Fruit fly (Drosophila melanogaster) whole organism, embryonic: ENCODE measurements around the gene CG14856.

Experiments
- Adf1 ChIP-seq: fragments of 200-800 bp; sonication (Bioruptor generic); IDR thresholded peaks from 2 replicates; pipeline ENCODE4 v1.3.6; 2022; ENCODE audit warnings: missing biosample characterization, missing genetic modification characterization
- CG15269 ChIP-seq: fragments of 200-800 bp; sonication (Bioruptor generic); optimal IDR thresholded peaks from 2 replicates; lab custom pipeline; 2018; ENCODE audit warnings: missing biosample characterization, mild to moderate bottlenecking, missing genetic modification characterization, moderate library complexity
- CG3726 ChIP-seq: fragments of 200-800 bp; sonication (Bioruptor generic); IDR thresholded peaks from 3 replicates; pipeline ENCODE4, ENCODE4 v1.3.6; 2022; ENCODE audit warnings: missing biosample characterization, missing genetic modification characterization
- CG6272 ChIP-seq: fragments of 200-800 bp; sonication (Bioruptor generic); IDR thresholded peaks from 2 replicates; pipeline ENCODE4 v1.3.6; 2022; ENCODE audit warnings: missing biosample characterization, missing genetic modification characterization
- Dad ChIP-seq: fragments of 200-800 bp; sonication (Bioruptor generic); optimal IDR thresholded peaks from 3 replicates; lab custom pipeline; 2016; ENCODE audit warnings: missing biosample characterization, missing genetic modification characterization
- Elba2 ChIP-seq: fragments of 200-800 bp; sonication (Bioruptor generic); optimal IDR thresholded peaks from 3 replicates; lab custom pipeline; 2016; ENCODE audit warnings: missing biosample characterization, missing genetic modification characterization
- Pdp1 ChIP-seq, 2 experiments: fragments of 200-800 bp; sonication (Bioruptor generic); optimal IDR thresholded peaks; 3 replicates each; lab custom pipeline; 2016; ENCODE audit warnings: missing biosample characterization in 2 of 2, missing genetic modification characterization in 2 of 2, mild to moderate bottlenecking in 1 of 2, moderate library complexity in 1 of 2
- cg ChIP-seq: fragments of 200-800 bp; sonication (Bioruptor generic); optimal IDR thresholded peaks from 3 replicates; lab custom pipeline; 2019; ENCODE audit warnings: missing biosample characterization, mild to moderate bottlenecking, missing genetic modification characterization, moderate library complexity
- dimm ChIP-seq: fragments of 200-800 bp; sonication (Bioruptor generic); IDR thresholded peaks from 2 replicates; pipeline ENCODE4 v1.3.6; 2022; ENCODE audit warnings: missing biosample characterization, missing genetic modification characterization
- fd64A ChIP-seq: fragments of 200-800 bp; sonication (Bioruptor generic); optimal IDR thresholded peaks from 3 replicates; lab custom pipeline; 2018; ENCODE audit warnings: missing biosample characterization, mild to moderate bottlenecking, missing genetic modification characterization
- gcm2 ChIP-seq: fragments of 200-800 bp; sonication (Bioruptor generic); optimal IDR thresholded peaks from 2 replicates; lab custom pipeline; 2016; ENCODE audit warnings: missing biosample characterization, missing genetic modification characterization
- lab ChIP-seq: fragments of 200-800 bp; sonication (Bioruptor generic); optimal IDR thresholded peaks from 3 replicates; lab custom pipeline; 2017; ENCODE audit warnings: missing biosample characterization, missing genetic modification characterization, mild to moderate bottlenecking, moderate library complexity, missing genetic modification reagents
- nom ChIP-seq: fragments of 200-800 bp; sonication (Bioruptor generic); optimal IDR thresholded peaks from 2 replicates; lab custom pipeline; 2017; ENCODE audit warnings: missing biosample characterization, missing genetic modification characterization, mild to moderate bottlenecking, moderate library complexity, missing genetic modification reagents
- p53 ChIP-seq: fragments of 200-800 bp; sonication (Bioruptor generic); optimal IDR thresholded peaks from 2 replicates; lab custom pipeline; 2016; ENCODE audit warnings: missing biosample characterization, missing genetic modification characterization

DNA sequence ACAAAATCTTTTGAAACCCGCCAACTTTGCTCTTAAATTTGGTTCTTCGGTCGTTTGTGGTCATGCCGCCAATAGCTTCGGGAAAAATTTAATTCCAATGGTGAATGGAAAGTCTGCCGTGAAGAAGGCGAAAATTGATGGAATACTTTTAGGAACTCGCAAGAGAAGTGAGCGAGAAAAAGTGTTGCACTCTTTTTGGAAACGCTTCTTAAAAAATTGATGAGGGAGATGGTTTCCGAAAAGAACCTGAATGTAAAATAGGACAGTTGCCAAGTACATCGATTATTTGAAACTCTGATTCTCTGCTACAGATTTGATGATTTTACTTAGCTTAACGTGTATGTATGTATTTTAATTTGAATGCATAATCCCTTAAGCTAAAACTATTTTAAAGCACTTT is 24.2 kb downstream of the CG14856 start:
- TF ChIP-seq dimm (GFP tag; lab: Robert Waterston, UW) (no peak), cg (GFP tag; lab: Kevin White, UChicago) (no peak), nom (GFP tag; lab: Kevin White, UChicago) (no peak), fd64A (GFP tag; lab: Kevin White, UChicago) (no peak), CG3726 (GFP tag; lab: Robert Waterston, UW) (no peak), Dad (GFP tag; lab: Kevin White, UChicago) (no peak), Pdp1 (GFP tag; optimal IDR thresholded peaks at IDR 0.05; lab: Kevin White, UChicago) (no peak), CG15269 (tag; lab: Kevin White, UChicago) (no peak), Elba2 (no peak), CG6272 (GFP tag; lab: Robert Waterston, UW) (no peak), lab (GFP tag; lab: Kevin White, UChicago) (no peak), p53 (GFP tag; lab: Kevin White, UChicago) (no peak), gcm2 (GFP tag; lab: Kevin White, UChicago) (no peak), Adf1 (GFP tag; lab: Robert Waterston, UW) (no peak)
